Worm (Caenorhabditis elegans) whole organism, L4 larva: ENCODE data around the gene nhl-2.

Experiments used
- nhr-28 ChIP-seq: fragments of 150-350 bp; optimal IDR thresholded peaks from 2 replicates; lab custom pipeline; 2014; ENCODE audit warnings: missing biosample characterization, missing genetic modification characterization
- nhr-6 ChIP-seq: fragments of 150-350 bp; optimal IDR thresholded peaks from 2 replicates; lab custom pipeline; 2014; ENCODE audit warnings: missing biosample characterization, missing genetic modification characterization
- nhr-76 ChIP-seq: fragments of 150-350 bp; optimal IDR thresholded peaks from 2 replicates; lab custom pipeline; 2014; ENCODE audit warnings: missing biosample characterization, missing genetic modification characterization
- zfp-2 ChIP-seq: sonication (generic microtip); optimal IDR thresholded peaks from 2 replicates; lab custom pipeline; 2016; ENCODE audit warnings: mild to moderate bottlenecking, missing genetic modification characterization, missing compliant biosample characterization

DNA sequence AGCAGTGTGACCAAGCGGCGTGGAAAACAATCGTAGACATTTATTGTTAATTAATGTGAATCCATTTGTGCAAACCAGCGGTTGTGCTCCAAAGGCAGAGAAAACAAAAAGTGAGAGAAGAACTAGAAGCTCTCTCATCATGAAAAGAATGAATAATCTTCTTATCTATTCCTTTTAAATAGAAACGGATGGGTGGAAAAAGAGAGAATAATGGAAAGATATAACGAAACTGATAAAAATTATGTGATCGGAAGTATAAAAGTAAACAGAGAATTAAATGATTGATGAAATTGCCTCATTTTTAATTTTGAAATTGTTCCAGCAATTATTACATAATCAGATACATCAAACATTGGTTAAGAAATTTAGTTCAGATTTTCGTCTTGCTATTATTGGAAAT lies 15.5 kb downstream of the nhl-2 start, which contains the start of gene clec-5:
- TF ChIP-seq nhr-28 (tag; lab: Kevin White, UChicago) (no peak), nhr-6 (no peak), nhr-76 (tag; lab: Kevin White, UChicago) (no peak), zfp-2 (tag; lab: Kevin White, UChicago) (no peak)
